Worm (Caenorhabditis elegans): ENCODE measurements around the gene adk-1.
A peak's percentile ranks its signal among the peaks of the same experiment; 100 is the strongest.
"Not testable (repeated sequence)": the region's sequence is repeated elsewhere in the genome, so short reads cannot be mapped to it uniquely, and the experiment has no call there.

Gene adk-1

ce11 chrIV:11179123-11179740, 31.4 kb downstream of the adk-1 start, which contains the start of gene cpt-2 (continued):
- TF ChIP-seq madf-5 (GFP tag; IDR thresholded peaks at IDR 0.05) (0 out of 4 replicates have a peak, but pooled peaks of 1 of the 2 experiments have one; percentile 58), lin-38 (GFP tag; IDR thresholded peaks at IDR 0.05) (peak; percentile 91), unc-62 (GFP tag; optimal IDR thresholded peaks at IDR 0.05 in 1 of 2) (peak in 1 of 2 experiments; percentile 97), F10B5.3 (tag; optimal IDR thresholded peaks at IDR 0.05) (peak; percentile 43), nhr-102 (tag; optimal IDR thresholded peaks at IDR 0.05) (peak; percentile 70), mxl-3 (GFP tag; optimal IDR thresholded peaks at IDR 0.05) (peak; percentile 90), mes-2 (tag; optimal IDR thresholded peaks at IDR 0.05; ENCODE audit: poor library complexity, severe bottlenecking) (peak; percentile 92), zfp-2 (tag; optimal IDR thresholded peaks at IDR 0.05) (peak; percentile 32), snpc-1.2 (GFP tag; IDR thresholded peaks at IDR 0.05) (peak; percentile 82), lin-13 (GFP tag; optimal IDR thresholded peaks at IDR 0.05) (peak; percentile 57), lin-1 (GFP tag; IDR thresholded peaks at IDR 0.05) (peak; percentile 77), ceh-20 (GFP tag; IDR thresholded peaks at IDR 0.05) (peak; percentile 94), dmd-9 (GFP tag; IDR thresholded peaks at IDR 0.05) (peak; percentile 91), zfp-3 (GFP tag; conservative IDR thresholded peaks at IDR 0.05) (peak; percentile 80), dmd-6 (GFP tag; IDR thresholded peaks at IDR 0.05) (peak; percentile 94), dpl-1 (GFP tag; optimal IDR thresholded peaks at IDR 0.05) (peak; percentile 76), madf-9 (GFP tag; conservative IDR thresholded peaks at IDR 0.05) (peak; percentile 68; the same call in 1 of the 2 replicates), hif-1 (tag; optimal IDR thresholded peaks at IDR 0.05) (peak in 1 of 2 experiments; percentile 57), jun-1 (tag; optimal IDR thresholded peaks at IDR 0.05) (peak; percentile 40), arid-1 (GFP tag; conservative IDR thresholded peaks at IDR 0.05) (peak; percentile 90), php-3 (GFP tag; IDR thresholded peaks at IDR 0.05) (peak; percentile 79), nhr-41 (GFP tag; IDR thresholded peaks at IDR 0.05) (peak; percentile 45; the same call in 1 of the 2 replicates), ZK546.5 (tag; optimal IDR thresholded peaks at IDR 0.05) (peak in 1 of 2 experiments; percentile 52), vab-7 (GFP tag; IDR thresholded peaks at IDR 0.05) (peak; percentile 87), hmg-1.1 (GFP tag; IDR thresholded peaks at IDR 0.05) (peak; percentile 83), saeg-2 (GFP tag; IDR thresholded peaks at IDR 0.05) (0 out of 2 replicates have a peak, but pooled peaks have one; percentile 43), T20F7.1 (GFP tag; optimal IDR thresholded peaks at IDR 0.05) (peak; percentile 79), mdt-29 (GFP tag; IDR thresholded peaks at IDR 0.05) (peak; percentile 85), F37D6.2 (tag; optimal IDR thresholded peaks at IDR 0.05) (peak; percentile 74)
- not testable (repeated sequence) for TF ChIP-seq unc-62 (tag; optimal IDR thresholded peaks at IDR 0.05)

- TF ChIP-seq duxl-1 (tag; optimal IDR thresholded peaks at IDR 0.05; ENCODE audit: poor library complexity) (no peak), ztf-7 (tag; optimal IDR thresholded peaks at IDR 0.05) (no peak), ama-1 (optimal IDR thresholded peaks at IDR 0.05) (peak; percentile 23), nhr-28 (tag; optimal IDR thresholded peaks at IDR 0.05) (no peak), Y48G9A.11 (GFP tag; IDR thresholded peaks at IDR 0.05) (no peak), ceh-28 (tag; optimal IDR thresholded peaks at IDR 0.05) (no peak), ztf-11 (tag; optimal IDR thresholded peaks at IDR 0.05) (no peak), lim-7 (GFP tag; IDR thresholded peaks at IDR 0.05) (no peak)
Measured at ce11 chrIV:11178495-11178894, 32.1 kb downstream of the adk-1 start, which contains the start of gene C08F8.9. C08F8.9 (minus strand) TSS chrIV:11178595.

- TF ChIP-seq Y105C5A.15 (GFP tag; IDR thresholded peaks at IDR 0.05) (no peak), cey-2 (tag; optimal IDR thresholded peaks at IDR 0.05; ENCODE audit: borderline replicate concordance, insufficient read depth) (no peak), hif-1 (tag; optimal IDR thresholded peaks at IDR 0.05) (no peak), dmd-8 (GFP tag; IDR thresholded peaks at IDR 0.05) (no peak), ceh-28 (tag; optimal IDR thresholded peaks at IDR 0.05) (no peak), duxl-1 (tag; optimal IDR thresholded peaks at IDR 0.05; ENCODE audit: poor library complexity) (no peak), zip-11 (GFP tag; IDR thresholded peaks at IDR 0.05) (no peak), fos-1 (tag; optimal IDR thresholded peaks at IDR 0.05) (no peak), snpc-1.2 (GFP tag; IDR thresholded peaks at IDR 0.05) (no peak), lin-1 (GFP tag; IDR thresholded peaks at IDR 0.05) (no peak), zfp-3 (GFP tag; conservative IDR thresholded peaks at IDR 0.05) (no peak)
Measured at ce11 chrIV:11176967-11177366, 33.7 kb downstream of the adk-1 start, which contains the start of gene rap-3. rap-3 (plus strand) TSS chrIV:11177267.
